Worm (Caenorhabditis elegans) whole organism, dauer: ENCODE measurements around the gene C05D12.4.
"Not testable (repeated sequence)": the region's sequence is repeated elsewhere in the genome, so short reads cannot be mapped to it uniquely, and the experiment has no call there.

Experiments used
- unc-62 ChIP-seq: sonication (generic microtip); optimal IDR thresholded peaks from 2 replicates; lab custom pipeline; 2017; ENCODE audit warnings: missing biosample characterization, missing genetic modification reagents, missing genetic modification characterization

C05D12.4 gene

ce11 chrII:11428599-11428998, 3.1 kb upstream of the C05D12.4 start:
- TF ChIP-seq unc-62 (GFP tag; lab: Kevin White, UChicago), result no peak

DNA sequence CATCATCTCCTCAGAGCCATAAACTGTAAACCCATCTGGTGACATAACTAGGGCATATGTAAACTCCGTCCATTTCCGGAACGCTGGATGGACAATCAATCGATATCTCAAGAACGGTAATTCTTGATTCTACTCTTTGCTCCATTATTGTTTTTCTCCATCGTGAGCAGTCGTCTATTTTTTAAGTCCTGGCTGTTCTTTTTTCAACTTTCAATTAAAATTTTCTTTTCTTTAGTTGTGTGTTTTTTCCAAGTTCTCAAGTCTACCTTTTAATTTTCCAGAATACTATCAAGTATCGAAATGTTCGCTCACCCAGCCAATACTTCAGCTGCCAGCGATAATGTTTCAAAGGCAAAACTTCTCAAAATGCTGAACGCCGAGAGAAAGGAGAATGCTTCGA, 2.3 kb downstream of the C05D12.4 start, which contains the start of gene C05D12.5:
Gene C05D12.5, plus strand, starts transcription at position 301 of the 400 bp plus-strand sequence.
- TF ChIP-seq unc-62 (GFP tag; lab: Kevin White, UChicago), result no peak

- no peak for TF ChIP-seq unc-62 (GFP tag; lab: Kevin White, UChicago)
These were observed 6.7 kb downstream of the C05D12.4 start, which contains the start of gene vha-6 for ce11 chrII:11438417-11438816. vha-6 (minus strand) TSS chrII:11438452.

DNA sequence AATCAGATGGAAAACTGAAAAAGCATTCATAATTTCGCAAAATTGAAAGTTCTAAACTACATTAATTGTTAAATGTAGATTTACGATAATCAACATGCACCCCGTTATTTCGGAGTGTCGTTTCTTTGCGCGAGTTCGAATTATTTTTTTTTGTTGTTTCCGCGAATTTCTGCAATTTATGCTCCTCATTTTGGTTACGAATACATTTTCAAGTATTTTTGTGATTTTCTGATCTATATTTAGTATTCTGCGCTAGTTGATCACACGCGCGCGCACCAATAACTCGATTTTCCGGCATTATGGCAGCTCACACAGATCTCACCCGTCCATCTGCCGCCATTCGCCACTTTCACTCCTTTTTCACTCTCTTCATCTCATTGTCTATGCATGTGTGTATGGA, 8.6 kb downstream of the C05D12.4 start, which contains the start of gene VW02B12L.2:
Gene VW02B12L.2, minus strand, starts transcription at position 65 of the 400 bp plus-strand sequence.
- no peak for TF ChIP-seq unc-62 (GFP tag; lab: Kevin White, UChicago)

ce11 chrII:11442425-11442824, 10.7 kb downstream of the C05D12.4 start, which contains the start of gene ebp-2:
ebp-2 (plus strand) TSS chrII:11442725.
- TF ChIP-seq unc-62 (GFP tag; lab: Kevin White, UChicago), result not testable (repeated sequence)

DNA sequence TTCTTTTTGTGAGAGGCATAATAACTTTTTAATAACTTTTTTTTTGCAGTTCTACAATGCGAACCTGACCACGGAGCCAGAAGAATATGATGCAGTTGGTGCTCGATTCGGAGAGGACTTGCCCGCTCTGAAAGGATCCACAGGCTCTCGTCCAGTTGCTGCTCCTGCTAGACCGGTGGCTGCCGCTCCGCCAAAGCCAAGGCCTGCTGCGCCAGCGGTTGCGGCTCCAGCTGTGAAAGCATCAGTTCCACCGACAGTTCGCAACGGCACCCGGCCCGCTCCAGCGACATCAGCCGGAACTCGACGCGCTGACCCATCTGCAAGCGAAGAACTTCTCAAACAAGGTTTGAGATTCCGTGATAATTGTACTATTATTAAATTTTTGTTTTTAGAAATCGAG, 11.4 kb downstream of the C05D12.4 start:
- TF ChIP-seq unc-62 (GFP tag; lab: Kevin White, UChicago), result no peak

DNA sequence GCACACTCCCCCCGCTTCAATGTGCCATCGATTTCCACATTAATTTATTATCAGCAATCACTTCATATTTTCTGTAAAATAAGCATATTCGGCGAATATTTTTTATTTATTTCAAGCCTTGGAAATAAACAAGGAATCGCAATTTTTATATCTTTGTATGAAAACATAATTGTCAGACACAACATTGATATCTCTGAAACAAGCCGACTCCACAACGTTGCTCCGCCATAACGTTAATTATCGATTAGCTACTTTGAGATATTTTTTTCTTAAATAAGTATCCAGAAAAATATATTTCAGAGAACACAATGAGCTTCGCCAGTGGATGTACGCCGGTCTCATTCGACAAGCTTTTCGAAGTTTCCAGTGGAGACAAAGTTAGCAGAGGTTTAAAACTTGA, 12.2 kb downstream of the C05D12.4 start, which contains the start of gene adbp-1:
Gene adbp-1, plus strand, starts transcription at position 301 of the 400 bp plus-strand sequence.
- TF ChIP-seq unc-62 (GFP tag; lab: Kevin White, UChicago), result no peak

ce11 chrII:11444973-11445372, 13.3 kb downstream of the C05D12.4 start, which contains the start of gene W02B12.13:
W02B12.13 (plus strand) TSS chrII:11445273.
- TF ChIP-seq unc-62 (GFP tag; lab: Kevin White, UChicago), result no peak

DNA sequence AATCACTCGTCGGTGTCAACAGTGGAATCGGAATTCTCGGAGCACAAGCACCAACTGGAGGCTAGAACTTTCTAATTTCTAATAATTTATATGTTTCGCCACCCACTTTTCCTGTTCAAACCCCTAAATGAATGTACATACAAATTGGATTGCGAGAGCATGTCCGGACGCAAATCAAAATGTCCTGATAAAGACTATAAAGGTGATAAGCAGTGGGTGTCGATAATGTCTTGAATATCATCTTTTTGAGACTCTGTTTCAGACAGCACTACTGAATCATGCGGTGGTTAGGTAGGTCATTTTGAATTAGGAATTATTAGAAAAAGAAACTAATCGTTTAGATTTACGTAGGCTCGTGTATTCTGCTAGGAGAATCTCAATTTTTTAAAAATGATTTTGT, 17.1 kb downstream of the C05D12.4 start, which contains the start of gene W02B12.1:
Gene W02B12.1, plus strand, starts transcription at position 269 of the 400 bp plus-strand sequence.
- TF ChIP-seq unc-62 (GFP tag; lab: Kevin White, UChicago), result no peak

ce11 chrII:11450882-11451281, 19.2 kb downstream of the C05D12.4 start:
- TF ChIP-seq unc-62 (GFP tag; lab: Kevin White, UChicago), result no peak

ce11 chrII:11451738-11452137, 20.1 kb downstream of the C05D12.4 start:
- no peak for TF ChIP-seq unc-62 (GFP tag; lab: Kevin White, UChicago)

ce11 chrII:11452498-11453005, 20.9 kb downstream of the C05D12.4 start, which contains the start of gene rsp-2:
rsp-2 (minus strand) TSS chrII:11452955.
- TF ChIP-seq unc-62 (GFP tag; lab: Kevin White, UChicago), result no peak

- no peak for TF ChIP-seq unc-62 (GFP tag; lab: Kevin White, UChicago)
These were observed 21.3 kb downstream of the C05D12.4 start, which contains the start of gene rsp-1 for ce11 chrII:11453025-11453424. rsp-1 (plus strand) TSS chrII:11453362.

ce11 chrII:11453639-11454038, 22.0 kb downstream of the C05D12.4 start:
- TF ChIP-seq unc-62 (GFP tag; lab: Kevin White, UChicago), result no peak

DNA sequence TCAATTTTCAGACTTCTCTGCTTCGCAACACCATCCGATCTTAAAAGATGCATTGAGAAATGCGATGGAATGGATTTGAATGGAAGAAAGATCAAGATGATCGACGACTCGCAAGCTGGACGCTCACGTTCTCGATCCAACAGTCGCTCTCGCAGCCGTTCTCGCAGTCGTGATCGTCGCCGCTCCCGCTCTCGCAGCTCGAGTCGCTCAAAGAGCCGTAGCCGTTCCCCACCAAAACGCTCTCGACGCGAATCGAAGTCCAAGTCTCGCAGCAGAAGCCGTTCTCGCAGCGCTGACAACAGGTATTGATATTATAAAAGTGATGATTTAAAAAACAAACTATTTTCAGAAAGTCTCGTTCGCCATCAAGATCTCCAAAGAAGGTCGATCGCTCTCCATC, 23.5 kb downstream of the C05D12.4 start:
- TF ChIP-seq unc-62 (GFP tag; lab: Kevin White, UChicago), result no peak

DNA sequence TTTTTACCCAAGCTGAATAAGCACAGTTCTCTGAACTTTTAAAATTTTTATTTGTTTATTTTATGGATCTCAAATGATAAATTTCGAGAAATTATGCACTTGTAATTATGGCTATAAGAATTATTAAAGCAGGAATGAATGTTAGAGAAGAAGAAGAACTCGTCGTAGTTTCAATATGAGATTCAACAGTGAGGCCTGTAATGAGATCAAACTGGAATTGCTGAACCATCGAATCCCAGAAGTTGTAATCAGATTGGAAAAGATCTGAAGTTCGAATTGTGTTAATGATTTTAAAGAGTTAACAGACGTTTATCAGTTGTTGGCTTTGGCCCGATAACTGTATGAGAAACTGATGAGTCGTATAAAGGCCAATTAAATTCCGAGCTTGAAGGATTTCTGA, 24.0 kb downstream of the C05D12.4 start:
- no peak for TF ChIP-seq unc-62 (GFP tag; lab: Kevin White, UChicago)

- no peak for TF ChIP-seq unc-62 (GFP tag; lab: Kevin White, UChicago)
These were observed 28.2 kb downstream of the C05D12.4 start for ce11 chrII:11459883-11460282.
